Fruit fly (Drosophila melanogaster) whole organism, embryonic: ENCODE measurements around the gene ATPsynepsilonL.

ENCODE experiments used
- ATbp ChIP-seq: fragments of 200-800 bp; sonication (Bioruptor generic); optimal IDR thresholded peaks from 2 replicates; lab custom pipeline; 2017; ENCODE audit warnings: missing biosample characterization, mild to moderate bottlenecking, missing genetic modification characterization, missing genetic modification reagents
- CG10209 ChIP-seq: fragments of 200-800 bp; sonication (Bioruptor generic); optimal IDR thresholded peaks from 3 replicates; lab custom pipeline; 2017; ENCODE audit warnings: missing biosample characterization, mild to moderate bottlenecking, missing genetic modification characterization, missing genetic modification reagents
- CG12769 ChIP-seq: fragments of 200-800 bp; sonication (Bioruptor generic); optimal IDR thresholded peaks from 2 replicates; lab custom pipeline; 2019; ENCODE audit warnings: missing biosample characterization, mild to moderate bottlenecking, missing genetic modification characterization, moderate library complexity
- CG15011 ChIP-seq: fragments of 200-800 bp; sonication (Bioruptor generic); optimal IDR thresholded peaks from 3 replicates; lab custom pipeline; 2018; ENCODE audit warnings: missing biosample characterization, mild to moderate bottlenecking, missing genetic modification characterization
- CG15479 ChIP-seq: fragments of 200-800 bp; sonication (Bioruptor generic); optimal IDR thresholded peaks from 3 replicates; lab custom pipeline; 2019; ENCODE audit warnings: missing biosample characterization, mild to moderate bottlenecking, missing genetic modification characterization, moderate library complexity
- CG17361 ChIP-seq: fragments of 200-800 bp; sonication (Bioruptor generic); IDR thresholded peaks from 3 replicates; pipeline ENCODE4 v1.3.6; 2022; ENCODE audit warnings: missing biosample characterization, missing genetic modification characterization
- CG17385 ChIP-seq: fragments of 200-800 bp; sonication (Bioruptor generic); optimal IDR thresholded peaks from 3 replicates; lab custom pipeline; 2018; ENCODE audit warnings: missing biosample characterization, mild to moderate bottlenecking, missing genetic modification characterization
- CG2116 ChIP-seq: fragments of 200-800 bp; sonication (Bioruptor generic); optimal IDR thresholded peaks from 3 replicates; lab custom pipeline; 2018; ENCODE audit warnings: missing biosample characterization, mild to moderate bottlenecking, missing genetic modification characterization
- CG2199 ChIP-seq: fragments of 200-800 bp; sonication (Bioruptor generic); IDR thresholded peaks from 3 replicates; pipeline ENCODE4 v1.3.6; 2022; ENCODE audit warnings: missing biosample characterization, missing genetic modification characterization
- CG2875 ChIP-seq: fragments of 200-800 bp; sonication (Bioruptor generic); optimal IDR thresholded peaks from 2 replicates; lab custom pipeline; 2017; ENCODE audit warnings: missing biosample characterization, mild to moderate bottlenecking, missing genetic modification characterization, missing genetic modification reagents
- CG34224 ChIP-seq: fragments of 200-800 bp; sonication (Bioruptor generic); IDR thresholded peaks from 3 replicates; pipeline ENCODE4 v1.3.6; 2022; ENCODE audit warnings: missing biosample characterization, missing genetic modification characterization; ENCODE audit not compliant: partially characterized antibody
- CG3847 ChIP-seq: fragments of 200-800 bp; sonication (Bioruptor generic); IDR thresholded peaks from 2 replicates; pipeline ENCODE4 v1.3.6; 2022; ENCODE audit warnings: missing biosample characterization, missing genetic modification characterization
- CG4282 ChIP-seq: fragments of 200-800 bp; sonication (Bioruptor generic); optimal IDR thresholded peaks from 2 replicates; lab custom pipeline; 2016; ENCODE audit warnings: missing biosample characterization, missing genetic modification characterization
- CG5245 ChIP-seq: fragments of 200-800 bp; sonication (Bioruptor generic); optimal IDR thresholded peaks from 3 replicates; lab custom pipeline; 2016; ENCODE audit warnings: missing biosample characterization, missing genetic modification characterization
- CG7786 ChIP-seq: fragments of 200-800 bp; sonication (Bioruptor generic); optimal IDR thresholded peaks from 2 replicates; lab custom pipeline; 2016; ENCODE audit warnings: missing biosample characterization, missing genetic modification characterization
- CG9797 ChIP-seq: fragments of 200-800 bp; sonication (Bioruptor generic); optimal IDR thresholded peaks from 3 replicates; lab custom pipeline; 2018; ENCODE audit warnings: missing biosample characterization, mild to moderate bottlenecking, missing genetic modification characterization
- Dbx ChIP-seq: fragments of 200-800 bp; sonication (Bioruptor generic); IDR thresholded peaks from 3 replicates; pipeline ENCODE4 v1.3.6; 2022; ENCODE audit warnings: missing biosample characterization, missing genetic modification characterization
- H15 ChIP-seq: fragments of 200-800 bp; sonication (Bioruptor generic); IDR thresholded peaks from 3 replicates; pipeline ENCODE4 v1.3.6; 2022; ENCODE audit warnings: missing biosample characterization, missing genetic modification characterization
- HLHmδ ChIP-seq: fragments of 200-800 bp; sonication (Bioruptor generic); optimal IDR thresholded peaks from 2 replicates; lab custom pipeline; 2018; ENCODE audit warnings: missing biosample characterization, mild to moderate bottlenecking, missing genetic modification characterization, moderate library complexity
- Jarid2 ChIP-seq: fragments of 200-800 bp; sonication (Bioruptor generic); optimal IDR thresholded peaks from 3 replicates; lab custom pipeline; 2017; ENCODE audit warnings: mild to moderate bottlenecking, missing biosample characterization, missing genetic modification reagents, missing genetic modification characterization
- Neu2 ChIP-seq: fragments of 200-800 bp; sonication (Bioruptor generic); optimal IDR thresholded peaks from 3 replicates; lab custom pipeline; 2016; ENCODE audit warnings: missing biosample characterization, missing genetic modification characterization, borderline replicate concordance
- Nf-YC ChIP-seq: fragments of 200-800 bp; optimal IDR thresholded peaks from 3 replicates; lab custom pipeline; 2019; ENCODE audit warnings: missing biosample characterization, mild to moderate bottlenecking, missing genetic modification characterization, moderate library complexity
- Opbp ChIP-seq: fragments of 200-800 bp; sonication (Bioruptor generic); IDR thresholded peaks from 3 replicates; pipeline ENCODE4 v1.3.6; 2022; ENCODE audit warnings: missing biosample characterization, missing genetic modification characterization; ENCODE audit not compliant: partially characterized antibody
- Ravus ChIP-seq: fragments of 200-800 bp; sonication (Bioruptor generic); IDR thresholded peaks from 2 replicates; pipeline ENCODE4 v1.3.6; 2022; ENCODE audit warnings: missing biosample characterization, missing genetic modification characterization
- Scr ChIP-seq: fragments of 200-800 bp; sonication (Bioruptor generic); IDR thresholded peaks from 2 replicates; pipeline ENCODE4 v1.3.6; 2022; ENCODE audit warnings: missing biosample characterization, missing genetic modification characterization; ENCODE audit not compliant: partially characterized antibody
- Trl ChIP-seq, 3 experiments: fragments of >200 bp in 2 of 3; fragments of 200-800 bp in 1 of 3; sonication (Bioruptor generic) in 1 of 3; optimal IDR thresholded peaks; 2 replicates in 1 of 3; 3 replicates in 2 of 3; lab custom pipeline; 2016 to 2017; ENCODE audit warnings: missing biosample characterization in 1 of 3, missing genetic modification characterization in 1 of 3
- abd-A ChIP-seq: fragments of 200-800 bp; sonication (Bioruptor generic); optimal IDR thresholded peaks from 3 replicates; lab custom pipeline; 2019; ENCODE audit warnings: missing biosample characterization, mild to moderate bottlenecking, missing genetic modification characterization, moderate library complexity
- ara ChIP-seq: fragments of 200-800 bp; sonication (Bioruptor generic); IDR thresholded peaks from 2 replicates; pipeline ENCODE4 v1.3.6; 2022; ENCODE audit warnings: missing biosample characterization, missing genetic modification characterization
- caup ChIP-seq: fragments of 200-800 bp; sonication (Bioruptor generic); optimal IDR thresholded peaks from 3 replicates; lab custom pipeline; 2017; ENCODE audit warnings: missing biosample characterization, mild to moderate bottlenecking, missing genetic modification characterization, moderate library complexity; ENCODE audit not compliant: severe bottlenecking
- disco-r ChIP-seq: fragments of 200-800 bp; sonication (Bioruptor generic); optimal IDR thresholded peaks from 2 replicates; lab custom pipeline; 2016; ENCODE audit warnings: missing biosample characterization, missing genetic modification characterization
- dpn ChIP-seq, 2 experiments: fragments of 200-800 bp; sonication (Bioruptor generic); optimal IDR thresholded peaks; 3 replicates each; lab custom pipeline; 2016; ENCODE audit warnings: missing biosample characterization in 2 of 2, missing genetic modification characterization in 2 of 2
- ftz-f1 ChIP-seq: fragments of 200-800 bp; sonication (Bioruptor generic); optimal IDR thresholded peaks from 2 replicates; lab custom pipeline; 2016; ENCODE audit warnings: missing biosample characterization, missing genetic modification characterization
- fu2 ChIP-seq: fragments of 200-800 bp; sonication (Bioruptor generic); optimal IDR thresholded peaks from 2 replicates; lab custom pipeline; 2016; ENCODE audit warnings: missing biosample characterization, missing genetic modification characterization
- ham ChIP-seq: fragments of 200-800 bp; sonication (Bioruptor generic); IDR thresholded peaks from 2 replicates; pipeline ENCODE4 v1.3.6; 2022; ENCODE audit warnings: missing biosample characterization, missing genetic modification characterization
- hbn ChIP-seq: fragments of 200-800 bp; sonication (Bioruptor generic); IDR thresholded peaks from 2 replicates; pipeline ENCODE4 v1.3.6; 2022; ENCODE audit warnings: missing biosample characterization, missing genetic modification characterization; ENCODE audit not compliant: partially characterized antibody
- jigr1 ChIP-seq: fragments of 200-800 bp; sonication (Bioruptor generic); IDR thresholded peaks from 3 replicates; pipeline ENCODE4 v1.3.6; 2022; ENCODE audit warnings: missing biosample characterization, missing genetic modification characterization
- kay ChIP-seq: fragments of 200-800 bp; sonication (Bioruptor generic); optimal IDR thresholded peaks from 2 replicates; lab custom pipeline; 2016; ENCODE audit warnings: missing biosample characterization, missing genetic modification characterization
- kni ChIP-seq: fragments of 200-800 bp; sonication (Bioruptor generic); optimal IDR thresholded peaks from 3 replicates; lab custom pipeline; 2017; ENCODE audit warnings: mild to moderate bottlenecking, missing biosample characterization, missing genetic modification reagents, missing genetic modification characterization
- lola ChIP-seq, 3 experiments: fragments of >200 bp in 2 of 3; fragments of 200-800 bp in 1 of 3; sonication (Bioruptor generic) in 1 of 3; optimal IDR thresholded peaks; 2 replicates each; lab custom pipeline; 2017 to 2019; ENCODE audit warnings: missing biosample characterization in 3 of 3, missing genetic modification characterization in 3 of 3, mild to moderate bottlenecking in 1 of 3, moderate library complexity in 1 of 3
- mam ChIP-seq: fragments of 200-800 bp; sonication (Bioruptor generic); optimal IDR thresholded peaks from 3 replicates; lab custom pipeline; 2016; ENCODE audit warnings: missing biosample characterization, missing genetic modification characterization
- nmo ChIP-seq: fragments of 200-800 bp; sonication (Bioruptor generic); optimal IDR thresholded peaks from 2 replicates; lab custom pipeline; 2018; ENCODE audit warnings: missing biosample characterization, mild to moderate bottlenecking, missing genetic modification characterization, moderate library complexity
- schlank ChIP-seq: fragments of 200-800 bp; sonication (Bioruptor generic); optimal IDR thresholded peaks from 2 replicates; lab custom pipeline; 2018; ENCODE audit warnings: missing biosample characterization, mild to moderate bottlenecking, missing genetic modification characterization
- sim ChIP-seq: fragments of 200-800 bp; sonication (Bioruptor generic); IDR thresholded peaks from 2 replicates; pipeline ENCODE4 v1.3.6; 2022; ENCODE audit warnings: missing biosample characterization, missing genetic modification characterization
- sqz ChIP-seq: fragments of 200-800 bp; sonication (Bioruptor generic); optimal IDR thresholded peaks from 3 replicates; lab custom pipeline; 2018; ENCODE audit warnings: missing biosample characterization, mild to moderate bottlenecking, missing genetic modification characterization
- tna ChIP-seq: fragments of 200-800 bp; sonication (Bioruptor generic); IDR thresholded peaks from 2 replicates; pipeline ENCODE4 v1.3.6; 2022; ENCODE audit warnings: missing biosample characterization, missing genetic modification characterization; ENCODE audit not compliant: partially characterized antibody
- vfl ChIP-seq: fragments of 200-800 bp; sonication (Bioruptor generic); optimal IDR thresholded peaks from 2 replicates; lab custom pipeline; 2016; ENCODE audit warnings: missing biosample characterization, missing genetic modification characterization
- zf30C ChIP-seq: fragments of 200-800 bp; sonication (Bioruptor generic); optimal IDR thresholded peaks from 3 replicates; lab custom pipeline; 2018; ENCODE audit warnings: missing biosample characterization, mild to moderate bottlenecking, missing genetic modification characterization

The ATPsynepsilonL gene

DNA sequence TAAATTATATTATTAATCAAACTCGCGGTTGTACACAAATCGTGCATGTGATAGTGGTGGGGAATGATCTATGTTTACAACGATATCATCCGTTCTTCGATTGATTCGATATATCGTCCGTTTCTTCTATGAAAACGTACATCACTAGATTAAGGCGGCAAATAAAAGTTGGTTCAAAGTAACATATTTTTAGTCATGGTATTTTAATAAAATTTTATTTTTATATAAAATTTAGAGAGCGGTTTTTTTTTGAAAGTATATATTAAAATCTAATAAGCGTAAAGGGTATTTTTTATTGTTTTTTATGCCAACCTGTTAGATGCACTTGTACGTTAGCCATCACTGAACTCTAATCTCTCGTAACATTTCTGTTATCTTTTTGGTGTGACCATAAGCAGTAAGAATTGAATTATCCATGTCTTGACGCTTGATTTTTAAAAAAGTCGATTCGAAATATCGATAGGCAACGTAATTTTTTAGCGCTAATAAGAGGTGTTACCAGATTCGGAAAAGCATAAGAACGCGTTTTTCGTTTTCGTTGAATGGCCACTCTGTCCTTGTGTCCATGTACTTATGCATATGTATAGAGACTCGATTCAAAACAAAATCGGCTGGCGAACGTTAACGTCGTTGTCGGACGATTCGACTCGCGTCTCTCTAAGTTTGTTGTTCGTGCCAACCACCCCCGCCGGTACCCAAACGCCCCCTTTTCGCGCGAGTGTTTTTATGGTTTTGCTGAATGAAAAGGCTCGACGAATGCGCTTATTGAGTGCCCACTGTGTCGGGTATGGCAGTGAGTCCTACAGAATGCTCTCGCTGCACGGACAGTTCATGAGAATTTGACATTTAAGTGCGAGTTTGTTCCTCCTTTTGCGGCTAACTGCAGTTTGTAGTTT, 22.8 kb downstream of the ATPsynepsilonL start, which contains the start of the genes TAF1B and Invadolysin (continued):
- no peak for TF ChIP-seq ham
- no peak for TF ChIP-seq fu2 (GFP tag; lab: Kevin White, UChicago)
- no peak for TF ChIP-seq CG2875 (GFP tag; lab: Kevin White, UChicago)
- TF ChIP-seq sqz (GFP tag; lab: Kevin White, UChicago): no peak
- no peak for TF ChIP-seq jigr1
- TF ChIP-seq nmo: peak; percentile 69
- TF ChIP-seq caup: peak; percentile 38
- peak; percentile 10 for TF ChIP-seq ATbp (GFP tag; lab: Kevin White, UChicago)
- TF ChIP-seq dpn (GFP tag; optimal IDR thresholded peaks at IDR 0.05; lab: Kevin White, UChicago): peak; percentile 7 to 55
- TF ChIP-seq disco-r (GFP tag; lab: Kevin White, UChicago): no peak
- TF ChIP-seq CG5245: peak; percentile 31
- TF ChIP-seq Trl (optimal IDR thresholded peaks at IDR 0.05; lab: Kevin White, UChicago): no peak
- no peak for TF ChIP-seq Trl (GFP tag; optimal IDR thresholded peaks at IDR 0.05; lab: Kevin White, UChicago)
- peak; percentile 24 for TF ChIP-seq Nf-YC (tag; lab: Kevin White, UChicago)
- no peak for TF ChIP-seq sim (GFP tag; lab: Robert Waterston, UW)
- TF ChIP-seq HLHmδ: peak; percentile 66
- no peak for TF ChIP-seq Neu2
- no peak for TF ChIP-seq CG4282 (GFP tag; lab: Kevin White, UChicago)
- peak; percentile 94 for TF ChIP-seq hbn
- TF ChIP-seq CG15011 (GFP tag; lab: Kevin White, UChicago): no peak
- TF ChIP-seq CG2199 (GFP tag; lab: Robert Waterston, UW): no peak
- TF ChIP-seq CG17361 (GFP tag; lab: Robert Waterston, UW): peak; percentile 77; the same call in 2 of the 3 replicates
- TF ChIP-seq Jarid2 (GFP tag; lab: Kevin White, UChicago): peak; percentile 94
- no peak for TF ChIP-seq CG15479 (GFP tag; lab: Kevin White, UChicago)
- peak; percentile 25; the same call in 1 of the 3 replicates for TF ChIP-seq Dbx
- peak; percentile 93 for TF ChIP-seq Opbp (GFP tag; lab: Robert Waterston, UW)
- TF ChIP-seq Scr (GFP tag; lab: Robert Waterston, UW): peak; percentile 93
- peak; percentile 11 for TF ChIP-seq CG10209
- no peak for TF ChIP-seq schlank (tag; lab: Kevin White, UChicago)
- peak; percentile 96 for TF ChIP-seq CG9797 (GFP tag; lab: Kevin White, UChicago)
- TF ChIP-seq kni (GFP tag; lab: Kevin White, UChicago): peak; percentile 16
- no peak for TF ChIP-seq vfl (GFP tag; lab: Kevin White, UChicago)
- no peak for TF ChIP-seq CG7786 (GFP tag; lab: Kevin White, UChicago)
- no peak for TF ChIP-seq Ravus (GFP tag; lab: Robert Waterston, UW)
- peak; percentile 15; the same call in 1 of the 2 replicates for TF ChIP-seq ara (GFP tag; lab: Robert Waterston, UW)
- TF ChIP-seq H15 (GFP tag; lab: Robert Waterston, UW): peak; percentile 25; the same call in 1 of the 3 replicates
- TF ChIP-seq CG17385 (GFP tag; lab: Kevin White, UChicago): peak; percentile 12
- peak; percentile 80 for TF ChIP-seq tna
- TF ChIP-seq mam (GFP tag; lab: Kevin White, UChicago): peak; percentile 53
- TF ChIP-seq zf30C (GFP tag; lab: Kevin White, UChicago): peak; percentile 14
- peak; percentile 91 for TF ChIP-seq CG34224 (GFP tag; lab: Robert Waterston, UW)
- peak; percentile 74; the same call in 1 of the 2 replicates for TF ChIP-seq CG3847 (GFP tag; lab: Robert Waterston, UW)
- TF ChIP-seq CG12769 (tag; lab: Kevin White, UChicago): peak; percentile 45
- peak; percentile 87 for TF ChIP-seq CG2116 (GFP tag; lab: Kevin White, UChicago)
- peak; percentile 2 for TF ChIP-seq kay (GFP tag; lab: Kevin White, UChicago)
- TF ChIP-seq abd-A (tag; lab: Kevin White, UChicago): peak; percentile 72
- TF ChIP-seq ftz-f1: peak; percentile 68
- TF ChIP-seq lola (GFP tag; optimal IDR thresholded peaks at IDR 0.05; lab: Kevin White, UChicago): peak in 1 of 3 experiments; percentile 33
